Comparison of ENCODE assay signal across 5 fruit fly cellular contexts in genomic region chr3R:31592256-31592879, dm6.
TF ChIP-seq lines count a peak whose summit lies in the region.

TSS of gene CG1774 (plus strand) at chr3R:31592803.

- no peak for TF ChIP-seq CTCF in whole organism, embryonic (GFP tag; optimal IDR thresholded peaks at IDR 0.05; lab: Kevin White, UChicago)

TF ChIP-seq in whole organism, adult, 20 proteins besides CTCF, POLR2A, EP300 and RAD21 (continues in another document):
- TF ChIP-seq Crg-1 (GFP tag; optimal IDR thresholded peaks at IDR 0.05; lab: Kevin White, UChicago): peak; percentile 77
- peak; percentile 86 for TF ChIP-seq tj (GFP tag; optimal IDR thresholded peaks at IDR 0.05; lab: Kevin White, UChicago)
- TF ChIP-seq CG5204 (GFP tag; optimal IDR thresholded peaks at IDR 0.05; lab: Kevin White, UChicago): no peak
- TF ChIP-seq pad (GFP tag; optimal IDR thresholded peaks at IDR 0.05; lab: Kevin White, UChicago): peak; percentile 74
- peak; percentile 78 for TF ChIP-seq CG1620 (GFP tag; optimal IDR thresholded peaks at IDR 0.05; lab: Kevin White, UChicago)
- TF ChIP-seq Hr96 (GFP tag; optimal IDR thresholded peaks at IDR 0.05; lab: Kevin White, UChicago): peak; percentile 96
- peak; percentile 97 for TF ChIP-seq CG12768 (GFP tag; optimal IDR thresholded peaks at IDR 0.05; lab: Kevin White, UChicago)
- TF ChIP-seq ovo (GFP tag; optimal IDR thresholded peaks at IDR 0.05; lab: Kevin White, UChicago): peak; percentile 46
- TF ChIP-seq kay (GFP tag; lab: Kevin White, UChicago; ENCODE audit: borderline replicate concordance): peak; percentile 97
- peak; percentile 96 for TF ChIP-seq CG7101 (tag; optimal IDR thresholded peaks at IDR 0.05; lab: Kevin White, UChicago)
- TF ChIP-seq cnc (optimal IDR thresholded peaks at IDR 0.05; lab: Kevin White, UChicago): no peak
- peak; percentile 91 for TF ChIP-seq CG7045 (GFP tag; optimal IDR thresholded peaks at IDR 0.05; lab: Kevin White, UChicago)
- TF ChIP-seq Mnt (GFP tag; optimal IDR thresholded peaks at IDR 0.05; lab: Kevin White, UChicago): peak; percentile 91
- peak; percentile 94 for TF ChIP-seq bab1 (GFP tag; optimal IDR thresholded peaks at IDR 0.05; lab: Kevin White, UChicago)
- peak; percentile 85 for TF ChIP-seq Clk (GFP tag; optimal IDR thresholded peaks at IDR 0.05; lab: Kevin White, UChicago)
- TF ChIP-seq CG11617 (GFP tag; optimal IDR thresholded peaks at IDR 0.05; lab: Kevin White, UChicago): peak; percentile 97
- peak; percentile 90 for TF ChIP-seq CG14711 (tag; optimal IDR thresholded peaks at IDR 0.05; lab: Kevin White, UChicago)
- TF ChIP-seq CG33017 (tag; optimal IDR thresholded peaks at IDR 0.05; lab: Kevin White, UChicago): peak; percentile 97

TF ChIP-seq in whole organism, embryonic, 481 proteins besides CTCF, POLR2A, EP300 and RAD21 (continues in another document):
- TF ChIP-seq CG30403 (GFP tag; optimal IDR thresholded peaks at IDR 0.05; lab: Kevin White, UChicago) (peak; percentile 84), jing (GFP tag; optimal IDR thresholded peaks at IDR 0.05; lab: Kevin White, UChicago) (no peak), Abd-B (GFP tag; optimal IDR thresholded peaks at IDR 0.05; lab: Kevin White, UChicago) (no peak), Awh (GFP tag; IDR thresholded peaks at IDR 0.05; lab: Robert Waterston, UW) (peak; percentile 47; the same call in 1 of the 2 replicates), ato (GFP tag; IDR thresholded peaks at IDR 0.05; lab: Robert Waterston, UW; ENCODE audit: partially characterized antibody) (no peak), D (optimal IDR thresholded peaks at IDR 0.05; lab: Kevin White, UChicago) (no peak), D (GFP tag; optimal IDR thresholded peaks at IDR 0.05; lab: Kevin White, UChicago) (peak; percentile 4), TFAM (GFP tag; optimal IDR thresholded peaks at IDR 0.05; lab: Kevin White, UChicago) (no peak), CG15514 (GFP tag; optimal IDR thresholded peaks at IDR 0.05; lab: Kevin White, UChicago) (peak; percentile 81), caup (GFP tag; optimal IDR thresholded peaks at IDR 0.05; lab: Kevin White, UChicago; ENCODE audit: severe bottlenecking) (peak; percentile 90), CG43689 (GFP tag; IDR thresholded peaks at IDR 0.05; lab: Robert Waterston, UW) (0 out of 2 replicates have a peak, but pooled peaks have one; percentile 6), disco-r (GFP tag; optimal IDR thresholded peaks at IDR 0.05; lab: Kevin White, UChicago) (peak; percentile 32), wek (GFP tag; optimal IDR thresholded peaks at IDR 0.05; lab: Kevin White, UChicago) (peak; percentile 4), E2f1 (GFP tag; IDR thresholded peaks at IDR 0.05; lab: Robert Waterston, UW) (peak; percentile 67), z (GFP tag; IDR thresholded peaks at IDR 0.05; lab: Robert Waterston, UW) (no peak), CG18476 (GFP tag; optimal IDR thresholded peaks at IDR 0.05; lab: Kevin White, UChicago) (peak; percentile 69), ase (GFP tag; IDR thresholded peaks at IDR 0.05; lab: Robert Waterston, UW) (peak; percentile 43; the same call in 1 of the 3 replicates), Usf (GFP tag; optimal IDR thresholded peaks at IDR 0.05; lab: Kevin White, UChicago) (peak; percentile 35)

TF ChIP-seq in whole organism, prepupa, 60 proteins besides CTCF, POLR2A, EP300 and RAD21 (continues in another document):
- peak; percentile 60; the same call in 1 of the 2 replicates for TF ChIP-seq CG11294 (GFP tag; IDR thresholded peaks at IDR 0.05; lab: Robert Waterston, UW)
- no peak for TF ChIP-seq Smox (GFP tag; optimal IDR thresholded peaks at IDR 0.05; lab: Kevin White, UChicago)
- TF ChIP-seq topi (GFP tag; optimal IDR thresholded peaks at IDR 0.05; lab: Kevin White, UChicago): peak; percentile 69
- TF ChIP-seq lz (GFP tag; optimal IDR thresholded peaks at IDR 0.05; lab: Kevin White, UChicago): peak; percentile 71
- TF ChIP-seq CG6163 (GFP tag; IDR thresholded peaks at IDR 0.05; lab: Robert Waterston, UW): peak; percentile 76; the same call in 2 of the 3 replicates
- TF ChIP-seq CG11762 (GFP tag; optimal IDR thresholded peaks at IDR 0.05; lab: Kevin White, UChicago; ENCODE audit: insufficient read depth): peak; percentile 14
- peak; percentile 87 for TF ChIP-seq vri (GFP tag; optimal IDR thresholded peaks at IDR 0.05; lab: Kevin White, UChicago)
- peak; percentile 86 for TF ChIP-seq Eip78C (GFP tag; lab: Kevin White, UChicago)
- TF ChIP-seq CG3032 (tag; optimal IDR thresholded peaks at IDR 0.05; lab: Kevin White, UChicago): peak; percentile 1
- TF ChIP-seq Eip93F (GFP tag; optimal IDR thresholded peaks at IDR 0.05; lab: Kevin White, UChicago): peak; percentile 23
- peak; percentile 76 for TF ChIP-seq eg (GFP tag; IDR thresholded peaks at IDR 0.05; lab: Robert Waterston, UW)
- TF ChIP-seq dac (GFP tag; optimal IDR thresholded peaks at IDR 0.05; lab: Kevin White, UChicago): no peak
- no peak for TF ChIP-seq Hr4 (GFP tag; optimal IDR thresholded peaks at IDR 0.05; lab: Kevin White, UChicago)
- no peak for TF ChIP-seq dsx (GFP tag; optimal IDR thresholded peaks at IDR 0.05; lab: Kevin White, UChicago; ENCODE audit: poor library complexity, severe bottlenecking)
- TF ChIP-seq acj6 (GFP tag; optimal IDR thresholded peaks at IDR 0.05; lab: Kevin White, UChicago): peak; percentile 50
- no peak for TF ChIP-seq Sox102F (GFP tag; optimal IDR thresholded peaks at IDR 0.05; lab: Kevin White, UChicago)
- peak; percentile 30 for TF ChIP-seq fkh (GFP tag; optimal IDR thresholded peaks at IDR 0.05; lab: Kevin White, UChicago)
- peak; percentile 59 for TF ChIP-seq CG8119 (GFP tag; IDR thresholded peaks at IDR 0.05; lab: Robert Waterston, UW)
- TF ChIP-seq CG3919 (GFP tag; optimal IDR thresholded peaks at IDR 0.05; lab: Kevin White, UChicago): no peak

TF ChIP-seq in whole organism, pupa, 21 proteins besides CTCF, POLR2A, EP300 and RAD21:
- TF ChIP-seq CG10348 (GFP tag; IDR thresholded peaks at IDR 0.05; lab: Robert Waterston, UW) (no peak), CG8301 (tag; optimal IDR thresholded peaks at IDR 0.05; lab: Kevin White, UChicago) (no peak), fd96Ca (GFP tag; IDR thresholded peaks at IDR 0.05; lab: Robert Waterston, UW) (peak; percentile 54; the same call in 2 of the 3 replicates), Pif1A (GFP tag; optimal IDR thresholded peaks at IDR 0.05; lab: Kevin White, UChicago) (no peak), CG17806 (tag; optimal IDR thresholded peaks at IDR 0.05; lab: Kevin White, UChicago) (peak; percentile 10), CG12605 (GFP tag; IDR thresholded peaks at IDR 0.05; lab: Robert Waterston, UW) (peak; percentile 51), CG13204 (GFP tag; optimal IDR thresholded peaks at IDR 0.05; lab: Kevin White, UChicago) (no peak), CG34367 (tag; optimal IDR thresholded peaks at IDR 0.05; lab: Kevin White, UChicago) (no peak), Ets98B (GFP tag; IDR thresholded peaks at IDR 0.05; lab: Robert Waterston, UW) (peak; percentile 75), CG4496 (GFP tag; IDR thresholded peaks at IDR 0.05; lab: Robert Waterston, UW) (peak; percentile 82), Pif1B (GFP tag; optimal IDR thresholded peaks at IDR 0.05; lab: Kevin White, UChicago) (no peak), Snoo (tag; optimal IDR thresholded peaks at IDR 0.05; lab: Kevin White, UChicago) (peak; percentile 37), CG15710 (tag; optimal IDR thresholded peaks at IDR 0.05; lab: Kevin White, UChicago) (peak; percentile 11), CG9948 (tag; optimal IDR thresholded peaks at IDR 0.05; lab: Kevin White, UChicago) (no peak), gl (tag; optimal IDR thresholded peaks at IDR 0.05; lab: Kevin White, UChicago) (no peak), D1 (tag; optimal IDR thresholded peaks at IDR 0.05; lab: Kevin White, UChicago) (no peak), rn (GFP tag; IDR thresholded peaks at IDR 0.05; lab: Robert Waterston, UW) (peak; percentile 25; the same call in 1 of the 2 replicates), EcR (GFP tag; optimal IDR thresholded peaks at IDR 0.05; lab: Kevin White, UChicago) (no peak), CG8159 (tag; optimal IDR thresholded peaks at IDR 0.05; lab: Kevin White, UChicago) (no peak), CG32121 (GFP tag; IDR thresholded peaks at IDR 0.05; lab: Robert Waterston, UW) (peak; percentile 61; the same call in 1 of the 2 replicates), CG14655 (GFP tag; optimal IDR thresholded peaks at IDR 0.05; lab: Kevin White, UChicago) (no peak)

TF ChIP-seq in whole organism, wandering third instar larva, 38 proteins besides CTCF, POLR2A, EP300 and RAD21 (continues in another document):
- TF ChIP-seq dmrt93B (GFP tag; optimal IDR thresholded peaks at IDR 0.05; lab: Kevin White, UChicago) (peak; percentile 17), Mio (GFP tag; optimal IDR thresholded peaks at IDR 0.05; lab: Kevin White, UChicago) (peak; percentile 44), tai (GFP tag; optimal IDR thresholded peaks at IDR 0.05; lab: Kevin White, UChicago) (no peak), Jra (GFP tag; optimal IDR thresholded peaks at IDR 0.05; lab: Kevin White, UChicago) (peak; percentile 60), dl (GFP tag; optimal IDR thresholded peaks at IDR 0.05; lab: Kevin White, UChicago; ENCODE audit: insufficient read depth in 1 of 2, partially characterized antibody in 2 of 2) (no peak), OdsH (GFP tag; optimal IDR thresholded peaks at IDR 0.05; lab: Kevin White, UChicago) (peak; percentile 89), foxo (GFP tag; optimal IDR thresholded peaks at IDR 0.05; lab: Kevin White, UChicago) (peak; percentile 78 to 90), sv (GFP tag; optimal IDR thresholded peaks at IDR 0.05; lab: Kevin White, UChicago) (peak; percentile 47), br (GFP tag; optimal IDR thresholded peaks at IDR 0.05; lab: Kevin White, UChicago) (peak; percentile 90), lola (GFP tag; optimal IDR thresholded peaks at IDR 0.05; lab: Kevin White, UChicago) (no peak), Rel (GFP tag; optimal IDR thresholded peaks at IDR 0.05; lab: Kevin White, UChicago) (peak; percentile 66), Rel (tag; optimal IDR thresholded peaks at IDR 0.05; lab: Kevin White, UChicago) (peak; percentile 10), brk (GFP tag; optimal IDR thresholded peaks at IDR 0.05; lab: Kevin White, UChicago) (peak; percentile 79), ey (GFP tag; optimal IDR thresholded peaks at IDR 0.05; lab: Kevin White, UChicago) (peak; percentile 90), sage (GFP tag; optimal IDR thresholded peaks at IDR 0.05; lab: Kevin White, UChicago) (peak; percentile 49), rgr (GFP tag; optimal IDR thresholded peaks at IDR 0.05; lab: Kevin White, UChicago) (peak; percentile 90), h (GFP tag; optimal IDR thresholded peaks at IDR 0.05; lab: Kevin White, UChicago) (peak; percentile 93), CG9705 (GFP tag; optimal IDR thresholded peaks at IDR 0.05; lab: Kevin White, UChicago) (no peak), Sp1 (GFP tag; optimal IDR thresholded peaks at IDR 0.05; lab: Kevin White, UChicago) (peak; percentile 75), N (GFP tag; optimal IDR thresholded peaks at IDR 0.05; lab: Kevin White, UChicago) (no peak), fru (GFP tag; optimal IDR thresholded peaks at IDR 0.05; lab: Kevin White, UChicago) (peak; percentile 94), Hr83 (GFP tag; optimal IDR thresholded peaks at IDR 0.05; lab: Kevin White, UChicago; ENCODE audit: poor library complexity, severe bottlenecking) (peak; percentile 43), woc (GFP tag; optimal IDR thresholded peaks at IDR 0.05; lab: Kevin White, UChicago) (peak; percentile 56)
